Worm (Caenorhabditis elegans): ENCODE data around the gene F40G9.12.

Gene F40G9.12

DNA sequence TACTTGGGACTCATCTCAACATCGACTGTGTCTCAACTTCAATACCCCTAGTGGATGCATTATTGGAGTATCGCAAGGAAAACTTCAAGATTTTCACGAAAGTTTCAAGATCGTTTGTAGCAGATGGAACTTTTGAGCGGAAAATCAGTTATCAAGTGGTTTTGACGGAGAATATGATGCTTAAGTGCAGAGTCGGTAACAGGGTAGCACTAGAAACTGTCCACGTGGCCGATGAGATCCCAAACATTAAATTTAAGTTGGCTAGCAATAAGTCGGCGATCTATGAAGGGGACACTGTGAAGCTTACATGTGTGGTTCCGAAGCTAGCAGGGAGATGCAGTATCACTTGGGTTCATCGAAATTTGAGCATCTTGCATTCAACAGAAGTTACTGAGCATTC, 12.5 kb upstream of the F40G9.12 start:
- no peak for TF ChIP-seq unc-62 (GFP tag; optimal IDR thresholded peaks at IDR 0.05)

DNA sequence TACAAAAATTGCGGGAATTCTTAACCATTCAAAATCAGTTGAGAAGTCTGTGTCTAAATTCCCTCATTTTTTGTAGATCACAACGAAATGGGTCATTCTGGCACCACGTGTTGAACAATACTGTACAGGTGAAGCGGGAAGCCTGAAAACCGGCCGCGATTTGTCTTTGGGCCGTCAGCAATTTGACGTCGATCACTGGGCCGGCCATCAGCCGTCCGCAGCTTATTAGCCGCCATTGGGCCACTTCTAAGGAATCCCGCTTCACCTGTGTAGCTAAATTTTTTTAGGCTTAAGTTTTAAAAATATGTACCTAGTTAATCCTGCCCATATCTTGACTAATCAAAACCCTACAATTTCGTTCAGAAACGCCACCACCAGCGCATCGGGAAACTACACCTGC, 12.0 kb upstream of the F40G9.12 start:
- TF ChIP-seq unc-62 (GFP tag; optimal IDR thresholded peaks at IDR 0.05): no peak

DNA sequence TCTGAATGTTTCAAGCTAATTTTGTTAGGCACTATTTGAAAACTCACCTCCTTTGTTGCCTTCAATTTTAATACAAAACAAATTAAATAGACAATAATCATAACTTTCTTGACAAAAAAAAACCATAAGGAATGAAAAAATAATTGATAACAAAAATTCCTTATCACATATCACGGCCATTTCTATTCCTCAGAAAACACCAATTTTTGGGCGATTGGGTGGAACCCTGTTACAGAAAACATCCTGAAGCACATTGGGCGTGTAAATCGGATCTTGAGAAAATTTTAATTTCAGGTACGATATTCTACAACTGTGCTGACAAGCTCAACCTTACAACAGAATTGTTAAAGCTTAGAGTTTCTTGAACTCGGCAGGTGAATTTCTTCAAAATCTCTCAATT, 6.9 kb upstream of the F40G9.12 start, which contains the start of gene F40G9.8:
Gene F40G9.8 (minus strand): TSS at position 101 of the 400 bp plus-strand sequence.
- TF ChIP-seq unc-62 (GFP tag; optimal IDR thresholded peaks at IDR 0.05): no peak

DNA sequence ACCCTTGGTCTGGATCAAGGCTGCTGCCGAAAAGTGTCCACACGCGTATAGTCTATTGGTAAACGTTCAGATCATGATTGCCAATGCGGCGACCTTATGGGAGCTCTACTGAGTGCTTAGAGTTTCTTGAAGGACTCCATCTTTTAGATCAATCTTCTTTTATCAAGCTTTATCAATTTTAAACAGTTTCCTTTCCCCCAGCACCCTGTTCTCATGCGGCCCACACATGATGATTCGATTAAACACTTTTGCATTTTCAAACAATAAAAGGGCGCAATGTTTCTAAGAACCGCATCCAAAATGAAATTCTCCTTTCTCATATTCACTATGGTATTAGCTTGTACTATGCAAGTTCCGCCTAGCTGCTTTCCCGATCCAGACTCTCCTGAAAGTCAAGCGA, 6.3 kb upstream of the F40G9.12 start, which contains the start of gene F40G9.7:
Gene F40G9.7 (plus strand): TSS at position 301 of the 400 bp plus-strand sequence.
- TF ChIP-seq unc-62 (GFP tag; optimal IDR thresholded peaks at IDR 0.05): no peak

DNA sequence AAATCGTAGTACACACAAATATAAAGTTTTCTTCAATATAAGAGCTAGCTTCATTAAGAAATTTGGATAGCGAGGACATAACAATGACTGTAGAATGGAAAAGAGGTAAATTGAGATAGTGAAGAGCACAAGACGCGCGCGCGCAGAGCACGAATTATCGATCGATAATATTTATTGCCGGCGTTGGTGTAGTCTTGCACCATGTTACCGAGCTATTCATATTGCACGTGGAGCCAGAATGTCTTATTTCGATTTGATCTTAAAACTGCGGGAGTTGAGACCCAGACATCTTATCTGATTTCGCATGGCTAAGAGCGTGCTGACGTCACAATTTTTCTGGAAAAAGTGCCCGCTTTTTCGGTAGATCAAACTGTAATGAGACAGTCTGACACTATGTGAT, 2.2 kb upstream of the F40G9.12 start, which contains the start of gene F40G9.18:
Gene F40G9.18 (minus strand): TSS at position 101 of the 400 bp plus-strand sequence.
- TF ChIP-seq unc-62 (GFP tag; optimal IDR thresholded peaks at IDR 0.05): no peak

DNA sequence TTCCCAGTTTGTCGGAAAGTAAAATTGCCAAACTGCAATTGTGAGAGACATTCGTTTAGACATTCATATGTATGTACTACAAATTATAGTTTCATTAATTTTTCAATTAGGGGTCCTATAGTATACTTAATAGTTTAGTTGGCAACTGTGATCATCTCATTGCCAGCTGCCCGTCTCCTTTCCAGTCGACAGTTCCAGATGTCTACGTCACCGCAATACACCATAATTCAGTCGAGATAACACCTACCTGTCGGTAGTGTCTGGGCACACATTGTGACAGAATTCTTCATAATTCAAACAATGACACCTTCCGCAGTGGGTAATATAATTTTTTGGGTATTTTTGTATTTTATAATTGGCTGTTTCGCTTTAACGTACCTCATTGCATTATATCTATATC, 1.9 kb downstream of the F40G9.12 start, which contains the start of gene F40G9.19:
Gene F40G9.19 (plus strand): TSS at position 301 of the 400 bp plus-strand sequence.
- TF ChIP-seq unc-62 (GFP tag; optimal IDR thresholded peaks at IDR 0.05): no peak

DNA sequence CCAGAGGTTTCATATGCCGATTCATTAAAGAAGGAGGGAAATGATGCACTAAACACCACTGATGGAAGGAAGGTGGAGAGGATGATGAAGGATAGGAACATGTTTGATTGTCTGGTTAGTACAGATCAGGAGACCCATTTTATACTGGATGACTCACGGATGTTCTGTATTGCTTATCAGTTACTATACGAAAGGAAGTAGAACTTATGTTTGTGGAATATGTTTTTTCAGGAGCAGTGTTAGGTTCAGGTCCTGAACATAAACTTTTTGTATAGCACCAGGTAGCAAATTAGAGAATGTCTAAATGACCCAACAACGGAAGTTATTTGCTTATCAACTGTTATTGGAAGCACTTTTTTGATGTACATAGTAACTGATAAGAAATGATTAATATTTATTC, 4.1 kb downstream of the F40G9.12 start, which contains the start of gene clec-148:
Gene clec-148 (minus strand): TSS at position 101 of the 400 bp plus-strand sequence.
- no peak for TF ChIP-seq unc-62 (GFP tag; optimal IDR thresholded peaks at IDR 0.05)

DNA sequence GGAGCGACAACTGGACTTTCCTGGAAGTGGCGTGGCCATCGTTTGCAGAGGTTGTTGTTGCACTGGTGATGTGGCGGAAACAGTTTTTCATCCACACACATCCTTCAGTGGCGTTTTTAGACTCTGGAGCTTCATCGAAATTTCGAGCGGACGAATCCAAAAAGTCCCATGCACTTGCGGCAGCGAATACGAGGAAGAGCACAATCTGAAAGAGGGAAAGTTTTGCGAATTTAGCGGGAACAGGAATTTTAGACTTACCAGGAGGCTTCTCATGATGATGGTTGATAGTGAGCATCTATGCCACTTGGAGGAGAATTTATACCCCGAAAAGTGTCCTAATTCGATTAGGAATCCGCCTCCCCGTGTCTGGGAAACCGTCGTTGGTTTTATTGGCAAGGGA, 6.1 kb downstream of the F40G9.12 start, which contains the start of gene F40G9.14:
Gene F40G9.14 (minus strand): TSS at position 101 of the 400 bp plus-strand sequence.
- no peak for TF ChIP-seq unc-62 (GFP tag; optimal IDR thresholded peaks at IDR 0.05)

DNA sequence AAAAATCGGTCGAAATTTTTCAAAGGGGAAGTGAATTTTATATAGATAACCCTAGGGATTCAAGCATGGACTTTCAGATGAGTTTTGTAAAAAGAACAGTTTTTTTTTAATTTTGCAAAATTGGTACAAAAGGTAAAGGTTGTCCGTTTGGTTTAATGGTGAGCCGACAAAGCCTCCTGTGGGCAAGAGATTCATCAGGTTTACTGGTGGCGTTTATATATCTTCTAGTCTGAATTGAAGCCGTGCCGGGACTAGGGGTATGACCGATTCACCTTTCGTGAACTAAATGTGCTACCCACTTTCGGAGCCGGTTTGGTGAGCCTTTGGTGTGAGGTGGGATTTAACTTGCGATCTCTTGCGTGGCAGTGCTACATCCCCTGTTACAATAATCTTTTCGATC, 6.5 kb downstream of the F40G9.12 start:
- no peak for TF ChIP-seq unc-62 (GFP tag; optimal IDR thresholded peaks at IDR 0.05)

DNA sequence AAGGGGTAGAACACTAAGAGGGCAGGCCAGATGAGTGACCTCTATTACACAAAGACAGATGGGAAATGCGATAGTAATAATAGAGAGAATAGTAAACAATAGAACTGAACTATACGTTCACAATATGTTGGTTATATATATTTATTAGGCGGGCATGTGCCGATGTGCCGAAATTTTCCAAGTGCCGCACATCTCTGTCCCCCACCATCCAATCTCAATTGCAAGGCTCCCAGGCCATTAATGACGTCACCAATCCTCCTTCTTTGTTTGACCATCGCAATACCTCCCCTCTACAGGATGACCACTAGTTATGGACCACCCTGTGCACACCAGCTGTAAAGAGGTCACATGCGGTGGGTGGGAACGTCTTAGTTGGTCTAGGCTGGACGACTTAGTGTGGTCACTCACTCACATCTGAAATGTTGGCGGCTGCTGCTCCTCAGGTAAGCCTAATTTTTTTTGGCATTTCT, 7.5 kb downstream of the F40G9.12 start, which contains the start of gene F40G9.6:
Gene F40G9.6 (plus strand): TSS at position 420 of the 470 bp plus-strand sequence.
- no peak for TF ChIP-seq unc-62 (GFP tag; optimal IDR thresholded peaks at IDR 0.05)

DNA sequence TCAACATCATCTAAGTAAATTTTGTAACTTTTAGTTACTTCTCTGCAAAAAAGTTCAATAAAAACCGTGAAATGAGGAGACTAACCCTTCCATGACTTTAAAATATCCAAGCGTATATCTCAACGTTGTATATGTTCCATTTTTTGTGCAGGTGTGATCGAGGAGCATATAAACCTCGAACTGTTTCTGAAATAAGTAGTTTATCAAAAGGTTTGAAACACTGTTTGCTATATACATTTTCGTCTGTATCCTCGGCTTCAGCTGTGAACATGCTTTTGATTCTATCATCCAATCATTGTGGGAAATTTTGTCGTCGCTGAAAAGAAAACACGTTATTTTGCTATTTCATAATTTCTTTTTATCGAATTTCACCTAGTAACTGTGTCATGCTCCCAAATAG, 9.3 kb downstream of the F40G9.12 start, which contains the start of gene F40G9.5:
Gene F40G9.5 (plus strand): TSS at position 301 of the 400 bp plus-strand sequence.
- no peak for TF ChIP-seq unc-62 (GFP tag; optimal IDR thresholded peaks at IDR 0.05)

DNA sequence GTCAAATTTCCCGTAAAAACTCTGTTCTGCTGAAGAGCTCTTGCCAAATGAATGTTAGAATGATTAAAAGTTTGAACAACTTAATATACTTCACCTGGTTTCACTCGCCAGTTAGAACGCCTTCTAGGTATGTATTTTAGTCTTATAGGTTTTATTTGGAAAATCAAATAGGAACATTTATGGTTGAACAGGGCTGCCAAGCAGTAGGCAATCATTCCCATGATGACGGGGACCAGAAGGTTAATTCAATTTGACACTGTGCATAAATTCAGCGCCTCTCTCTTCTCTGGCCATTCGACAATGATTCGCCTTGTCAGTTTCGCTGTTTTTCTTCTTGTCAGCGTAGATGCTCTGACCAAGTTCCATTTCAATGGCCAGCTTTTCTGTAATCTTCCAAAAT, 10.4 kb downstream of the F40G9.12 start, which contains the start of gene F40G9.15:
Gene F40G9.15 (plus strand): TSS at position 301 of the 400 bp plus-strand sequence.
- TF ChIP-seq unc-62 (GFP tag; optimal IDR thresholded peaks at IDR 0.05): no peak

DNA sequence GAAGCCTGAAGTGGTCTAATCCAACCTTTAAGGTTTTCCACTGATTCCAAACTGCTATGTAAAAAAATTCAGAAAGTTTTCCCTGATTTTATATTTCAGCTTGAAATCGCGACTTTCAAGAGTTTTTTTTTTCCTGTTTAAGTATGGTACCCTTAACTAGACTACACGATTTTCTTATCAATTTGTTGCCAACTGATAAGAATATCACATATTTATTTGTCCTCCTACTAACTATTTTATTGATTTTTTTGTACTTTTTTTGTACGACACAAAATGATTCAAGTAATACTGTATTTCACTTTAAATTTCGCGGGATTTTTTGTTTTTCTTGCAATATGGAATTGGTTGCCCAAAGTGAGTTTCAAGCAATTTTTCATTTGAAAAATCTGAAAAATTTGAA, 11.4 kb downstream of the F40G9.12 start:
- no peak for TF ChIP-seq unc-62 (GFP tag; optimal IDR thresholded peaks at IDR 0.05)

DNA sequence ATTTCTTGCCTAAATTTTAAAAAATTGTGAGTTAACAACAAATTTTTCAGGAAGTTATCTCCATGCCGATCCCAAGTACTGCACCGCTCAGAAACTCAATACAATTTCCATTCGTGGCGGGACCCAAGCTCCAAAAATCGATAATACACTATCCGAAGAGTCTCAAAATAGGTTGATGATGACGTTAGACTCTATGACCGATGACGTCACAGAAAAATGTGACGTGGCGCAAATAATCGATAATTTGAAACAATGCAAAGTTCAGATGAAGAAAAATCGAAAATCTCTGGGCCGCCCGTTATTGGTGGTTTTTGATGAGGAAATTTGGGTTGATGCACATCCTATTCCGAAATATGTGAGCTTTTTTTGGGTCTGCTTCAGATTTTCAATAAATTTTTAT, 12.7 kb downstream of the F40G9.12 start:
- no peak for TF ChIP-seq unc-62 (GFP tag; optimal IDR thresholded peaks at IDR 0.05)

DNA sequence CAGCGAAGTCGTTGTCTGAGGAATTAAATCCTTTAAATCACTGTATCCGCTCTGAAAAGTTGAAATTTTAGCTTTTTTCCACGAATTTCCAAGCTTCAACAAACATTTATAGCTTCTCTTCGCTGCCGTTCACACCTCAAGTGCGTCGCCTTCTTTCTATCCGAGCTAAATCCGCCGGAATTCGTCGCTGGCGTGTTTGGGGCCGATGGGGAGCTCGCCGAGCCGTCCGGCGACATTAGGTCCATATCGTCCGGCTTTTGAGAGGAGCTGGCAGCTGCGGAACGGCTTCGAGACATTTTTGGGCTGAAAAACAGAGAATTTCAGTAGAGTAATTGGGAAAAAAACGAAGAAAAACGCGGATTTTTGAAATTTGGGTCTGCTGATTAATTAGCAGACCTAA, 16.2 kb downstream of the F40G9.12 start, which contains the start of gene mxl-2:
Gene mxl-2 (minus strand): TSS at position 303 of the 400 bp plus-strand sequence.
- TF ChIP-seq unc-62 (GFP tag; optimal IDR thresholded peaks at IDR 0.05): no peak

DNA sequence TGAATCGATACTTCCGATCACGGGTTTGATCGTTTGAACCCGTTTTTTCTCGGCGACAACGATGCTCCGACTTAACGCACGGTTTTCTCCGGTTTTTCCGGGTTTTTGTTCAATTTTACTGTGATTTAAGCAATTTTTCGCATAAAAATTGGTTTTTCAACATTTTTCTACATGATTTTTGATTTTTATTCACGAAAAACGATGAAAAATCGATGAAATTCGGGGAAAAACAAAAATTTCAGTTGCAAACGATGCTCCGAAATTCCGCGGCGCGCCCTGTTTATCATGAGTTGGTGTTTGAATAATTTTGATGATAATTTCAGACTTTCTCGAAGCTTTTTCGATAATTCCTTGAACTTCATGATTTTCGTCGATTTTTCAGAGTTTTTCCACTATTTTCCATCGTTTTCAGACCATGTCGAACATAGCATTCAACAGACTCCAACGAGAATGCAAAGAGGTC, 16.8 kb downstream of the F40G9.12 start, which contains the start of gene ubc-20:
Gene ubc-20 (plus strand): TSS at position 413 of the 463 bp plus-strand sequence.
- TF ChIP-seq unc-62 (GFP tag; optimal IDR thresholded peaks at IDR 0.05): no peak

DNA sequence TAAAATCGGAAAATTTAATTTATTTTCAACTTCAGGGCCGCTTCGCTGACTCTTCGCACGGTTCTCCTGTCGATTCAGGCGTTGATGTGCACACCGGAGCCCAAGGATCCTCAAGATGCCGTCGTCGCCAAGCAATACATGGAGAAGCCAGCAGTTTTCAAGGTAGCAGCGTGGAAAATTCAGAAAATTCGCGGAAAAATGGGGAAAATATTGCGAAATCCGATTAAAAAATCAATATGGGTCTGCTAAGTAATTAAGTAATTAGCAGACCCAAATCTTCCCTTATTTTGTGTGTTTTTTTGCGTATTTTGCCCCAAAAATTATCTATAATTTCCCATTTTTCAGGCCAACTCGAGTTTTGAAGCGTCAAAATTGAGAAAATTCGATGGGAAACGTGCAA, 17.6 kb downstream of the F40G9.12 start:
- no peak for TF ChIP-seq unc-62 (GFP tag; optimal IDR thresholded peaks at IDR 0.05)

All from whole organism, dauer.